Worm (Caenorhabditis elegans) whole organism, L4 larva: ENCODE data around the gene asps-1.

Experiments
- ces-1 ChIP-seq: fragments of 150-350 bp; sonication (generic microtip); optimal IDR thresholded peaks from 4 replicates; lab custom pipeline; 2014; ENCODE audit warnings: missing biosample characterization, missing genetic modification reagents, missing genetic modification characterization
- nhr-111 ChIP-seq: fragments of 200-800 bp; sonication (Bioruptor generic); optimal IDR thresholded peaks from 2 replicates; lab custom pipeline; 2018; ENCODE audit warnings: mild to moderate bottlenecking, missing genetic modification characterization, missing compliant biosample characterization

asps-1 gene

DNA sequence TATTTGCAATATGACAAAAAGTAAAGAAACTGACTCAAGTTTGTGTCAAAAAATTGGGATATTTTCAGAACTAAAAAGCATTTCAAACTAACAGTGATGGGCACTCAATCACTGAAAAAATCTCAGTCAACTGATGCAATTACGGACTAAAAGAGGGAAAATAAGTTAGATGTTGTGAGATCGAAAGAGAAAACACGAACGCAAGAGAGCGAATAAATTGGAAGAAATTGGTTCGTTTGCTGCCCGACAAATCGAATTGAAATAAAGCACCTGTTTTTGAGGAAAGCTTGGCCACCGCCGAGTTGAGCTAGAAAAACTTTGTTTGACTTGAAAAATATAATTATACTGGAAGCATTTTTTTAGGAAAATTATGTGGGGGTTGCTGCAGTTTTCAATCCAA is 51.1 kb downstream of the asps-1 start:
- TF ChIP-seq nhr-111 (no peak), ces-1 (GFP tag; lab: Kevin White, UChicago) (peak; percentile 54)
